Fruit fly (Drosophila melanogaster) whole organism, embryonic: ENCODE measurements around the gene CG33124.
A peak's percentile ranks its signal among the peaks of the same experiment; 100 is the strongest.

Experiments used
- CG10543 ChIP-seq: fragments of 200-800 bp; sonication (Bioruptor generic); optimal IDR thresholded peaks from 3 replicates; lab custom pipeline; 2017; ENCODE audit warnings: missing biosample characterization, mild to moderate bottlenecking, missing genetic modification characterization, moderate library complexity
- CG11456 ChIP-seq: fragments of 200-800 bp; sonication (Bioruptor generic); IDR thresholded peaks from 3 replicates; pipeline ENCODE4 v1.3.6; 2022; ENCODE audit warnings: missing biosample characterization, missing genetic modification characterization
- CG11560 ChIP-seq: fragments of 200-800 bp; sonication (Bioruptor generic); IDR thresholded peaks from 3 replicates; pipeline ENCODE4 v1.3.6; 2022; ENCODE audit warnings: missing biosample characterization, missing genetic modification characterization
- CG12236 ChIP-seq: fragments of 200-800 bp; sonication (Bioruptor generic); optimal IDR thresholded peaks from 2 replicates; lab custom pipeline; 2016; ENCODE audit warnings: missing biosample characterization, missing genetic modification characterization
- CG13287 ChIP-seq: fragments of 200-800 bp; sonication (Bioruptor generic); IDR thresholded peaks from 2 replicates; pipeline ENCODE4 v1.3.6; 2022; ENCODE audit warnings: missing biosample characterization, missing genetic modification characterization; ENCODE audit not compliant: partially characterized antibody
- CG14667 ChIP-seq: fragments of 200-800 bp; sonication (Bioruptor generic); IDR thresholded peaks from 2 replicates; pipeline ENCODE4 v1.3.6; 2022; ENCODE audit warnings: missing biosample characterization, missing genetic modification characterization
- CG15269 ChIP-seq: fragments of 200-800 bp; sonication (Bioruptor generic); optimal IDR thresholded peaks from 2 replicates; lab custom pipeline; 2018; ENCODE audit warnings: missing biosample characterization, mild to moderate bottlenecking, missing genetic modification characterization, moderate library complexity
- CG15479 ChIP-seq: fragments of 200-800 bp; sonication (Bioruptor generic); optimal IDR thresholded peaks from 3 replicates; lab custom pipeline; 2019; ENCODE audit warnings: missing biosample characterization, mild to moderate bottlenecking, missing genetic modification characterization, moderate library complexity
- CG17829 ChIP-seq: fragments of 200-800 bp; optimal IDR thresholded peaks from 2 replicates; lab custom pipeline; 2019; ENCODE audit warnings: missing biosample characterization, mild to moderate bottlenecking, missing genetic modification characterization, moderate library complexity
- CG18262 ChIP-seq: fragments of 200-800 bp; optimal IDR thresholded peaks from 3 replicates; lab custom pipeline; 2019; ENCODE audit warnings: missing biosample characterization, mild to moderate bottlenecking, missing genetic modification characterization, moderate library complexity
- CG2116 ChIP-seq: fragments of 200-800 bp; sonication (Bioruptor generic); optimal IDR thresholded peaks from 3 replicates; lab custom pipeline; 2018; ENCODE audit warnings: missing biosample characterization, mild to moderate bottlenecking, missing genetic modification characterization
- CG32767 ChIP-seq: fragments of 200-800 bp; sonication (Bioruptor generic); IDR thresholded peaks from 2 replicates; pipeline ENCODE4 v1.3.6; 2022; ENCODE audit warnings: missing biosample characterization, missing genetic modification characterization
- CG33557 ChIP-seq: fragments of 200-800 bp; sonication (Bioruptor generic); optimal IDR thresholded peaks from 2 replicates; lab custom pipeline; 2019; ENCODE audit warnings: missing biosample characterization, mild to moderate bottlenecking, missing genetic modification characterization, moderate library complexity
- CG34224 ChIP-seq: fragments of 200-800 bp; sonication (Bioruptor generic); IDR thresholded peaks from 3 replicates; pipeline ENCODE4 v1.3.6; 2022; ENCODE audit warnings: missing biosample characterization, missing genetic modification characterization; ENCODE audit not compliant: partially characterized antibody
- CG4328 ChIP-seq: fragments of 200-800 bp; sonication (Bioruptor generic); optimal IDR thresholded peaks from 3 replicates; lab custom pipeline; 2017; ENCODE audit warnings: missing biosample characterization, missing genetic modification reagents, missing genetic modification characterization
- CG4424 ChIP-seq: fragments of 200-800 bp; sonication (Bioruptor generic); optimal IDR thresholded peaks from 3 replicates; lab custom pipeline; 2016; ENCODE audit warnings: missing biosample characterization, missing genetic modification characterization
- CG5180 ChIP-seq: fragments of 200-800 bp; sonication (Bioruptor generic); optimal IDR thresholded peaks from 3 replicates; lab custom pipeline; 2017; ENCODE audit warnings: missing biosample characterization, missing genetic modification characterization, mild to moderate bottlenecking, moderate library complexity, missing genetic modification reagents
- CG6683 ChIP-seq: fragments of 200-800 bp; sonication (Bioruptor generic); optimal IDR thresholded peaks from 2 replicates; lab custom pipeline; 2017; ENCODE audit warnings: missing biosample characterization, mild to moderate bottlenecking, missing genetic modification characterization, missing genetic modification reagents
- CG7839 ChIP-seq: fragments of 200-800 bp; sonication (Bioruptor generic); optimal IDR thresholded peaks from 3 replicates; lab custom pipeline; 2018; ENCODE audit warnings: missing biosample characterization, mild to moderate bottlenecking, missing genetic modification characterization, moderate library complexity
- CG7963 ChIP-seq: fragments of 200-800 bp; sonication (Bioruptor generic); IDR thresholded peaks from 3 replicates; pipeline ENCODE4 v1.3.6; 2022; ENCODE audit warnings: missing biosample characterization, missing genetic modification characterization; ENCODE audit not compliant: partially characterized antibody
- CG8478 ChIP-seq: fragments of >200 bp; optimal IDR thresholded peaks from 2 replicates; lab custom pipeline; 2018
- CG8924 ChIP-seq: fragments of 200-800 bp; optimal IDR thresholded peaks from 3 replicates; lab custom pipeline; 2019; ENCODE audit warnings: missing biosample characterization, mild to moderate bottlenecking, missing genetic modification characterization, moderate library complexity
- CHES-1-like ChIP-seq: fragments of 200-800 bp; sonication (Bioruptor generic); optimal IDR thresholded peaks from 2 replicates; lab custom pipeline; 2016; ENCODE audit warnings: missing biosample characterization, missing genetic modification characterization
- Deaf1 ChIP-seq: fragments of 200-800 bp; optimal IDR thresholded peaks from 3 replicates; lab custom pipeline; 2019; ENCODE audit warnings: missing biosample characterization, mild to moderate bottlenecking, missing genetic modification characterization, moderate library complexity
- Dll ChIP-seq: fragments of 200-800 bp; sonication (Bioruptor generic); IDR thresholded peaks from 4 replicates; pipeline ENCODE4 v1.3.6; 2022; ENCODE audit warnings: missing biosample characterization, missing genetic modification characterization; ENCODE audit not compliant: partially characterized antibody
- HLH4C ChIP-seq: fragments of 200-800 bp; sonication (Bioruptor generic); IDR thresholded peaks from 3 replicates; pipeline ENCODE4 v1.3.6; 2022; ENCODE audit warnings: missing biosample characterization, missing genetic modification characterization; ENCODE audit not compliant: partially characterized antibody
- Hr78 ChIP-seq, 2 experiments: fragments of 200-800 bp in 1 of 2; fragments of >200 bp in 1 of 2; sonication (Bioruptor generic) in 1 of 2; optimal IDR thresholded peaks; 2 replicates each; lab custom pipeline; 2017 to 2019; ENCODE audit warnings: missing biosample characterization in 2 of 2, missing genetic modification characterization in 2 of 2, mild to moderate bottlenecking in 1 of 2, moderate library complexity in 1 of 2
- Kr ChIP-seq: fragments of 200-800 bp; sonication (Bioruptor generic); optimal IDR thresholded peaks from 2 replicates; lab custom pipeline; 2017; ENCODE audit warnings: missing biosample characterization, mild to moderate bottlenecking, missing genetic modification characterization
- Mes4 ChIP-seq: fragments of 200-800 bp; sonication (Bioruptor generic); optimal IDR thresholded peaks from 2 replicates; lab custom pipeline; 2016; ENCODE audit warnings: missing biosample characterization, missing genetic modification characterization
- NfI ChIP-seq: fragments of 200-800 bp; sonication (Bioruptor generic); optimal IDR thresholded peaks from 3 replicates; lab custom pipeline; 2018; ENCODE audit warnings: missing biosample characterization, mild to moderate bottlenecking, missing genetic modification characterization, moderate library complexity
- Stat92E ChIP-seq, 3 experiments: fragments of >200 bp in 2 of 3; fragments of 200-800 bp in 1 of 3; sonication (Bioruptor generic) in 1 of 3; optimal IDR thresholded peaks; 2 replicates each; lab custom pipeline; 2017 to 2019; ENCODE audit warnings: missing biosample characterization in 3 of 3, missing genetic modification characterization in 3 of 3, mild to moderate bottlenecking in 1 of 3, moderate library complexity in 1 of 3
- abd-A ChIP-seq: fragments of 200-800 bp; sonication (Bioruptor generic); optimal IDR thresholded peaks from 3 replicates; lab custom pipeline; 2019; ENCODE audit warnings: missing biosample characterization, mild to moderate bottlenecking, missing genetic modification characterization, moderate library complexity
- ac ChIP-seq: fragments of 200-800 bp; sonication (Bioruptor generic); optimal IDR thresholded peaks from 3 replicates; lab custom pipeline; 2017; ENCODE audit warnings: missing biosample characterization, mild to moderate bottlenecking, missing genetic modification characterization
- ara ChIP-seq: fragments of 200-800 bp; sonication (Bioruptor generic); IDR thresholded peaks from 2 replicates; pipeline ENCODE4 v1.3.6; 2022; ENCODE audit warnings: missing biosample characterization, missing genetic modification characterization
- croc ChIP-seq: fragments of 200-800 bp; sonication (Bioruptor generic); conservative IDR thresholded peaks from 3 replicates; pipeline ENCODE4 v1.3.6; 2022; ENCODE audit warnings: missing biosample characterization, missing genetic modification characterization
- da ChIP-seq: fragments of 200-800 bp; sonication (Bioruptor generic); optimal IDR thresholded peaks from 2 replicates; lab custom pipeline; 2016; ENCODE audit warnings: missing biosample characterization, missing genetic modification characterization
- dmrt99B ChIP-seq: fragments of 200-800 bp; sonication (Bioruptor generic); optimal IDR thresholded peaks from 2 replicates; lab custom pipeline; 2018; ENCODE audit warnings: missing biosample characterization, mild to moderate bottlenecking, missing genetic modification characterization, moderate library complexity
- dysf ChIP-seq: fragments of 200-800 bp; sonication (Bioruptor generic); IDR thresholded peaks from 3 replicates; pipeline ENCODE4 v1.3.6; 2022; ENCODE audit warnings: missing biosample characterization, missing genetic modification characterization
- esg ChIP-seq: fragments of 200-800 bp; sonication (Bioruptor generic); conservative IDR thresholded peaks from 2 replicates; pipeline ENCODE4 v1.3.6; 2022; ENCODE audit warnings: missing biosample characterization, missing genetic modification characterization
- fd3F ChIP-seq: fragments of 200-800 bp; sonication (Bioruptor generic); optimal IDR thresholded peaks from 2 replicates; lab custom pipeline; 2018; ENCODE audit warnings: missing biosample characterization, mild to moderate bottlenecking, missing genetic modification characterization, moderate library complexity
- kah ChIP-seq: fragments of 200-800 bp; sonication (Bioruptor generic); optimal IDR thresholded peaks from 2 replicates; lab custom pipeline; 2018; ENCODE audit warnings: missing biosample characterization, mild to moderate bottlenecking, missing genetic modification characterization
- kni ChIP-seq: fragments of 200-800 bp; sonication (Bioruptor generic); optimal IDR thresholded peaks from 3 replicates; lab custom pipeline; 2017; ENCODE audit warnings: mild to moderate bottlenecking, missing biosample characterization, missing genetic modification reagents, missing genetic modification characterization
- scrt ChIP-seq: fragments of 200-800 bp; sonication (Bioruptor generic); optimal IDR thresholded peaks from 2 replicates; lab custom pipeline; 2018; ENCODE audit warnings: missing biosample characterization, mild to moderate bottlenecking, missing genetic modification characterization, moderate library complexity
- sna ChIP-seq: fragments of 200-800 bp; sonication (Bioruptor generic); IDR thresholded peaks from 2 replicates; pipeline ENCODE4 v1.3.6; 2022; ENCODE audit warnings: missing biosample characterization, missing genetic modification characterization; ENCODE audit not compliant: partially characterized antibody
- tna ChIP-seq: fragments of 200-800 bp; sonication (Bioruptor generic); IDR thresholded peaks from 2 replicates; pipeline ENCODE4 v1.3.6; 2022; ENCODE audit warnings: missing biosample characterization, missing genetic modification characterization; ENCODE audit not compliant: partially characterized antibody
- unc-4 ChIP-seq: fragments of 200-800 bp; sonication (Bioruptor generic); IDR thresholded peaks from 2 replicates; pipeline ENCODE4 v1.3.6; 2022; ENCODE audit warnings: missing biosample characterization, missing genetic modification characterization; ENCODE audit not compliant: partially characterized antibody

Gene CG33124

dm6 chr2L:2177969-2178809 is 30.7 kb downstream of the CG33124 start, which contains the start of gene aop (continued):
- TF ChIP-seq CG5180 (GFP tag; lab: Kevin White, UChicago), result peak; percentile 95
- TF ChIP-seq CG15269 (tag; lab: Kevin White, UChicago), result peak; percentile 23
- peak in 1 of 3 experiments; percentile 60 for TF ChIP-seq Stat92E (GFP tag; optimal IDR thresholded peaks at IDR 0.05; lab: Kevin White, UChicago)
- TF ChIP-seq croc, result no peak
- no peak for TF ChIP-seq esg (GFP tag; lab: Robert Waterston, UW)
- peak; percentile 7 for TF ChIP-seq dmrt99B (tag; lab: Kevin White, UChicago)
- TF ChIP-seq kni, result peak; percentile 72
- TF ChIP-seq ac (GFP tag; lab: Kevin White, UChicago), result peak; percentile 50
- TF ChIP-seq dysf, result no peak; the same call in 2 of the 3 replicates
- no peak for TF ChIP-seq Kr
- peak; percentile 19 for TF ChIP-seq CG33557 (GFP tag; lab: Kevin White, UChicago)
- peak in 1 of 2 experiments; percentile 22 for TF ChIP-seq Hr78 (GFP tag; optimal IDR thresholded peaks at IDR 0.05; lab: Kevin White, UChicago)
- TF ChIP-seq Dll (GFP tag; lab: Robert Waterston, UW), result 0 out of 4 replicates have a peak, but pooled peaks have one; percentile 22
- peak; percentile 24 for TF ChIP-seq CG18262 (tag; lab: Kevin White, UChicago)
- no peak for TF ChIP-seq CG4424 (GFP tag; lab: Kevin White, UChicago)
- peak; percentile 41 for TF ChIP-seq kah (GFP tag; lab: Kevin White, UChicago)
- no peak for TF ChIP-seq fd3F (GFP tag; lab: Kevin White, UChicago)
- TF ChIP-seq CG8924 (tag; lab: Kevin White, UChicago), result peak; percentile 72
- peak; percentile 13 for TF ChIP-seq CG2116 (GFP tag; lab: Kevin White, UChicago)
- peak; percentile 46 for TF ChIP-seq CG10543
- peak; percentile 27; the same call in 1 of the 3 replicates for TF ChIP-seq HLH4C (GFP tag; lab: Robert Waterston, UW)
- 0 out of 3 replicates have a peak, but pooled peaks have one; percentile 41 for TF ChIP-seq CG34224 (GFP tag; lab: Robert Waterston, UW)
- TF ChIP-seq Mes4 (GFP tag; lab: Kevin White, UChicago), result no peak
- TF ChIP-seq abd-A (tag; lab: Kevin White, UChicago), result peak; percentile 57
- no peak for TF ChIP-seq CG14667 (GFP tag; lab: Robert Waterston, UW)
- peak; percentile 42 for TF ChIP-seq scrt (GFP tag; lab: Kevin White, UChicago)
- TF ChIP-seq CG15479 (GFP tag; lab: Kevin White, UChicago), result peak; percentile 97
- TF ChIP-seq unc-4 (GFP tag; lab: Robert Waterston, UW), result 0 out of 2 replicates have a peak, but pooled peaks have one; percentile 27
- TF ChIP-seq sna (GFP tag; lab: Robert Waterston, UW), result no peak
- TF ChIP-seq tna (GFP tag; lab: Robert Waterston, UW), result peak; percentile 30; the same call in 1 of the 2 replicates
- no peak for TF ChIP-seq CG8478 (lab: Kevin White, UChicago)
- no peak for TF ChIP-seq CG11560 (tag; lab: Robert Waterston, UW)
- no peak for TF ChIP-seq CG12236
- peak; percentile 40 for TF ChIP-seq CHES-1-like (GFP tag; lab: Kevin White, UChicago)
- peak; percentile 21 for TF ChIP-seq CG4328 (GFP tag; lab: Kevin White, UChicago)
- TF ChIP-seq da, result no peak
- TF ChIP-seq CG7839 (tag; lab: Kevin White, UChicago), result peak; percentile 21
- no peak for TF ChIP-seq CG11456
- TF ChIP-seq CG32767, result 0 out of 2 replicates have a peak, but pooled peaks have one; percentile 34
- peak; percentile 16; the same call in 1 of the 2 replicates for TF ChIP-seq ara (GFP tag; lab: Robert Waterston, UW)
- TF ChIP-seq CG7963 (GFP tag; lab: Robert Waterston, UW), result peak; percentile 21; the same call in 1 of the 3 replicates
- no peak for TF ChIP-seq CG6683 (GFP tag; lab: Kevin White, UChicago)
- TF ChIP-seq CG17829 (tag; lab: Kevin White, UChicago), result peak; percentile 48
- TF ChIP-seq Deaf1, result peak; percentile 88
- TF ChIP-seq CG13287 (GFP tag; lab: Robert Waterston, UW), result peak; percentile 48
- TF ChIP-seq NfI (GFP tag; lab: Kevin White, UChicago), result peak; percentile 28
